Worm (Caenorhabditis elegans) whole organism, L3 larva: ENCODE data around the gene swan-1.

ENCODE experiments used
- ZK546.5 ChIP-seq: sonication (generic microtip); optimal IDR thresholded peaks from 2 replicates; lab custom pipeline; 2017; ENCODE audit warnings: missing biosample characterization, missing genetic modification characterization
- aly-2 ChIP-seq: fragments of 150-350 bp; optimal IDR thresholded peaks from 2 replicates; lab custom pipeline; 2014; ENCODE audit warnings: missing biosample characterization, missing genetic modification characterization
- ceh-28 ChIP-seq: fragments of 150-350 bp; optimal IDR thresholded peaks from 2 replicates; lab custom pipeline; 2014; ENCODE audit warnings: missing biosample characterization, missing genetic modification reagents, missing genetic modification characterization
- ceh-82 ChIP-seq: fragments of 150-350 bp; optimal IDR thresholded peaks from 2 replicates; lab custom pipeline; 2014; ENCODE audit warnings: missing biosample characterization, missing genetic modification characterization
- daf-12 ChIP-seq: fragments of 150-350 bp; optimal IDR thresholded peaks from 2 replicates; lab custom pipeline; 2014; ENCODE audit warnings: missing biosample characterization, missing genetic modification reagents, missing genetic modification characterization
- egl-27 ChIP-seq: sonication (generic microtip); optimal IDR thresholded peaks from 4 replicates; lab custom pipeline; 2017; ENCODE audit warnings: missing biosample characterization, missing genetic modification reagents, missing genetic modification characterization
- egl-5 ChIP-seq: fragments of 150-350 bp; optimal IDR thresholded peaks from 2 replicates; lab custom pipeline; 2017; ENCODE audit warnings: missing biosample characterization, missing genetic modification reagents, missing genetic modification characterization, inconsistent platforms
- elt-1 ChIP-seq: fragments of 150-350 bp; optimal IDR thresholded peaks from 2 replicates; lab custom pipeline; 2014; ENCODE audit warnings: missing biosample characterization, missing genetic modification characterization
- elt-2 ChIP-seq: sonication (generic microtip); optimal IDR thresholded peaks from 2 replicates; lab custom pipeline; 2016; ENCODE audit warnings: missing genetic modification reagents, mild to moderate bottlenecking, missing genetic modification characterization, missing compliant biosample characterization
- eor-1 ChIP-seq, 2 experiments: fragments of 150-350 bp; optimal IDR thresholded peaks; 2 replicates each; lab custom pipeline; 2014 to 2018; ENCODE audit warnings: missing biosample characterization in 2 of 2, missing genetic modification characterization in 2 of 2
- fkh-10 ChIP-seq: sonication (generic microtip); optimal IDR thresholded peaks from 2 replicates; lab custom pipeline; 2017; ENCODE audit warnings: missing biosample characterization, missing genetic modification reagents, missing genetic modification characterization
- fos-1 ChIP-seq: fragments of 150-350 bp; optimal IDR thresholded peaks from 2 replicates; lab custom pipeline; 2014; ENCODE audit warnings: missing biosample characterization, missing genetic modification characterization
- hmg-11 ChIP-seq: sonication (generic microtip); optimal IDR thresholded peaks from 2 replicates; lab custom pipeline; 2016; ENCODE audit warnings: missing genetic modification characterization, missing compliant biosample characterization
- jun-1 ChIP-seq: fragments of 150-350 bp; optimal IDR thresholded peaks from 2 replicates; lab custom pipeline; 2014; ENCODE audit warnings: missing biosample characterization, missing genetic modification reagents, missing genetic modification characterization
- lin-39 ChIP-seq: fragments of 150-350 bp; optimal IDR thresholded peaks from 2 replicates; lab custom pipeline; 2018; ENCODE audit warnings: missing biosample characterization, missing genetic modification reagents, missing genetic modification characterization
- lsy-12 ChIP-seq: sonication (generic microtip); optimal IDR thresholded peaks from 2 replicates; lab custom pipeline; 2016; ENCODE audit warnings: mild to moderate bottlenecking, missing genetic modification characterization, missing compliant biosample characterization
- mdl-1 ChIP-seq: fragments of 150-350 bp; optimal IDR thresholded peaks from 2 replicates; lab custom pipeline; 2014; ENCODE audit warnings: missing biosample characterization, missing genetic modification characterization
- mml-1 ChIP-seq: fragments of 150-350 bp; sonication (generic microtip); optimal IDR thresholded peaks from 3 replicates; lab custom pipeline; 2014; ENCODE audit warnings: missing biosample characterization, missing genetic modification characterization
- nfya-1 ChIP-seq: sonication (generic microtip); optimal IDR thresholded peaks from 2 replicates; lab custom pipeline; 2017; ENCODE audit warnings: missing genetic modification characterization, mild to moderate bottlenecking, missing compliant biosample characterization, antibody characterized with exemption, moderate library complexity; ENCODE audit not compliant: insufficient read depth
- nhr-237 ChIP-seq: fragments of 150-350 bp; optimal IDR thresholded peaks from 2 replicates; lab custom pipeline; 2014; ENCODE audit warnings: missing biosample characterization, missing genetic modification characterization
- nhr-25 ChIP-seq: sonication (generic microtip); optimal IDR thresholded peaks from 2 replicates; lab custom pipeline; 2017; ENCODE audit warnings: missing biosample characterization, missing genetic modification characterization
- nhr-28 ChIP-seq: fragments of 150-350 bp; optimal IDR thresholded peaks from 2 replicates; lab custom pipeline; 2014; ENCODE audit warnings: missing biosample characterization, missing genetic modification characterization
- nhr-67 ChIP-seq: fragments of 150-350 bp; optimal IDR thresholded peaks from 2 replicates; lab custom pipeline; 2014; ENCODE audit warnings: missing biosample characterization, missing genetic modification characterization
- nhr-76 ChIP-seq: fragments of 150-350 bp; sonication (generic microtip); optimal IDR thresholded peaks from 5 replicates; lab custom pipeline; 2014; ENCODE audit warnings: missing biosample characterization, missing genetic modification characterization
- pha-4 ChIP-seq: fragments of 150-350 bp; optimal IDR thresholded peaks from 2 replicates; lab custom pipeline; 2014; ENCODE audit warnings: missing biosample characterization, missing genetic modification reagents, missing genetic modification characterization
- pqm-1 ChIP-seq: fragments of 150-350 bp; optimal IDR thresholded peaks from 2 replicates; lab custom pipeline; 2017; ENCODE audit warnings: missing biosample characterization, missing genetic modification characterization, inconsistent platforms
- skn-1 ChIP-seq: fragments of 150-350 bp; optimal IDR thresholded peaks from 2 replicates; lab custom pipeline; 2014; ENCODE audit warnings: missing biosample characterization, missing genetic modification characterization
- tbx-2 ChIP-seq: sonication (generic microtip); optimal IDR thresholded peaks from 2 replicates; lab custom pipeline; 2016; ENCODE audit warnings: mild to moderate bottlenecking, missing genetic modification characterization, missing compliant biosample characterization
- unc-39 ChIP-seq: sonication (generic microtip); optimal IDR thresholded peaks from 4 replicates; lab custom pipeline; 2017; ENCODE audit warnings: missing biosample characterization, missing genetic modification characterization
- unc-62 ChIP-seq: fragments of 150-350 bp; sonication (generic microtip); optimal IDR thresholded peaks from 4 replicates; lab custom pipeline; 2014; ENCODE audit warnings: missing biosample characterization, missing genetic modification reagents, missing genetic modification characterization
- zag-1 ChIP-seq: fragments of 150-350 bp; optimal IDR thresholded peaks from 2 replicates; lab custom pipeline; 2014; ENCODE audit warnings: missing biosample characterization, missing genetic modification characterization
- ztf-11 ChIP-seq: fragments of 150-350 bp; optimal IDR thresholded peaks from 2 replicates; lab custom pipeline; 2014; ENCODE audit warnings: missing biosample characterization, missing genetic modification characterization

Gene swan-1

DNA sequence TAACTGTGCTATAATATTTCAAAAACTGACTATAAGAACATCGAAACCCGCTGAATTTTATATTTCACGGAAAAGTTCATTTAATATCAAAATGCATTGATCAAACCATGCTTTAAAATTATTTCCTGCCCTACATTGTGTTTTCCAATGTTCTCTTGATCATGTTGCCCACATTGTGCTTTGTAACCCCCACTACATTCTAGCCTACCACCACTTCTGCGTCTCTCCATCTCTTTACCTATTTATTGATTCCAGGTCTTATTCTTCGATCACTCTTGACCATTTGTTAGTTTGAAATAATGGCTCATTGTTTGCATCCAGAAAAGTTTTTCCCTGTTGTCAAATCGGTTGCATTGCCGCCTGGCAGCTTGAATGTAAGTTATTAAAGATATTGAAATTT is 24.8 kb downstream of the swan-1 start, which contains the start of gene decr-1.1:
Gene decr-1.1, plus strand, starts transcription at position 210 of the 400 bp plus-strand sequence.
- no peak for TF ChIP-seq nhr-28 (tag; lab: Kevin White, UChicago)
- no peak for TF ChIP-seq elt-1
- peak; percentile 28 for TF ChIP-seq ceh-28 (tag; lab: Kevin White, UChicago)
- no peak for TF ChIP-seq tbx-2 (tag; lab: Kevin White, UChicago)
- no peak for TF ChIP-seq ceh-82 (tag; lab: Kevin White, UChicago)
- no peak for TF ChIP-seq zag-1 (tag; lab: Kevin White, UChicago)
- TF ChIP-seq elt-2 (tag; lab: Kevin White, UChicago): peak; percentile 49
- peak; percentile 64 for TF ChIP-seq pqm-1
- peak; percentile 7 for TF ChIP-seq nfya-1 (tag; lab: Kevin White, UChicago)
- no peak for TF ChIP-seq unc-62 (GFP tag; lab: Kevin White, UChicago)
- peak; percentile 37 for TF ChIP-seq pha-4 (tag; lab: Kevin White, UChicago)

DNA sequence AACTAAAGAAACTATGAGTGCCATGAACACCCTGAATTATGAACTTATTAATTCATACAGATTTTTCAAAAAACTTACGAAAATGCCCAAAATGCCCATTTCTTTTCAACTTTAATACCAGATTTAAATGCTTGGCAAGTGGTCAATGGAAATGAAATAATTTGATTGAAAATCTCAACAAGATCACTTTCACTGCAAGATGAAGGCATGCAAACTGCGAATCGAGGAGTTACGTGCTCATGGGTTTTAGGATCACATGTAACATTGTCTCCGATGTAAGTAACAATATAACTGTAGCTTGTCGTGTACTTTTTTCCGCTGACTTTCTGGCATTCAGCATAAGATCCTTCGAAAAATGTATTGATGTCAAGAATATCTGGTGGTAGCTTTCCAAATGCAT is 26.1 kb downstream of the swan-1 start:
- TF ChIP-seq unc-39: no peak
- no peak for TF ChIP-seq nhr-25 (tag; lab: Kevin White, UChicago)
- no peak for TF ChIP-seq nhr-76 (tag; lab: Kevin White, UChicago)
- no peak for TF ChIP-seq egl-5
- no peak for TF ChIP-seq ztf-11 (tag; lab: Kevin White, UChicago)
- no peak for TF ChIP-seq lsy-12 (tag; lab: Kevin White, UChicago)

DNA sequence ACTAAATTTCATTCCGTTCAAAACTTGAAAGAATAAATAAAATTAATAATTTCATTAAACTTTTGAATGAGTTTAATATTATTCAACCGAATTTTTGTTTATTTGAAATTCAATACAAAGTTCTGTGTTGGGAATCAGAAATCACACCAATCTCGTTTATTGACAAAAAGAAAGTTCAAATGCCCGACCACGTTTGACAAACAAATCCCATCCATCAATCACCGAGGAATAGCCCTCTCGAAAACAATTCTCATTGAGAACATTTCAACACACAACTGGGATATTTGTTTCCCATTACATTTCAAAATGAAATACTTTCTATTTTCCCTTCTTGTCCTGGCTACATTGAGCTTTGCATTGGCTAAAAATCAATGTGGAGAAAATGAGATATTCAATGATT is 29.2 kb downstream of the swan-1 start, which contains the start of gene F53C11.9:
Gene F53C11.9, plus strand, starts transcription at position 159 of the 400 bp plus-strand sequence.
- TF ChIP-seq unc-62 (GFP tag; lab: Kevin White, UChicago) (peak; percentile 32), aly-2 (tag; lab: Kevin White, UChicago) (no peak), fos-1 (tag; lab: Kevin White, UChicago) (no peak), hmg-11 (tag; lab: Kevin White, UChicago) (no peak), nhr-25 (tag; lab: Kevin White, UChicago) (no peak), daf-12 (tag; lab: Kevin White, UChicago) (no peak), egl-27 (tag; lab: Kevin White, UChicago) (no peak), eor-1 (tag; optimal IDR thresholded peaks at IDR 0.05; lab: Kevin White, UChicago) (no peak), lin-39 (tag; lab: Kevin White, UChicago) (peak; percentile 72), nhr-28 (tag; lab: Kevin White, UChicago) (no peak), pqm-1 (no peak), egl-5 (peak; percentile 96), fkh-10 (no peak), pha-4 (tag; lab: Kevin White, UChicago) (peak; percentile 52), ceh-82 (tag; lab: Kevin White, UChicago) (no peak), jun-1 (no peak), nfya-1 (tag; lab: Kevin White, UChicago) (peak; percentile 10), nhr-76 (tag; lab: Kevin White, UChicago) (no peak)

DNA sequence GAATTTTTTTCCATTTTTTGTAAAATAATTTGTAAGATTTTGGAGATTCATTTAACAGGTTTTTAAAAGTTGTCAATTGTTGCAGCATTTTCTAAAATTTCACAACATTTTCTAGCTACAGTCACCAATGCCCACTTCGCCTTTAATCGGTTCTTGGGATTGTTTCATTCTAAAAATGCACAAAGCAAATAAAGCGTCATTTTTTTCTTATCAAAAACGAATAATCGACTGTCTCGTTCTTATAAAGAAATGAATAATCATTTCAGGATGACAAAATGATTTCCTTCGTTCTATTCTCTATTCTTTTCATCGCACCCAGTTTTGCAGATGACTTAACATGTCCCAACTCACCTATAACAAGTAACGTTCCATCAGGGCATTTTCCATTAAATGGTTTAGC is 31.5 kb downstream of the swan-1 start, which contains the start of gene F53C11.1:
Gene F53C11.1, plus strand, starts transcription at position 268 of the 400 bp plus-strand sequence.
- TF ChIP-seq ceh-28 (tag; lab: Kevin White, UChicago) (no peak), nhr-67 (tag; lab: Kevin White, UChicago) (no peak), nhr-237 (tag; lab: Kevin White, UChicago) (no peak), elt-2 (tag; lab: Kevin White, UChicago) (peak; percentile 28), aly-2 (tag; lab: Kevin White, UChicago) (no peak), skn-1 (tag; lab: Kevin White, UChicago) (no peak), pqm-1 (peak; percentile 73)

DNA sequence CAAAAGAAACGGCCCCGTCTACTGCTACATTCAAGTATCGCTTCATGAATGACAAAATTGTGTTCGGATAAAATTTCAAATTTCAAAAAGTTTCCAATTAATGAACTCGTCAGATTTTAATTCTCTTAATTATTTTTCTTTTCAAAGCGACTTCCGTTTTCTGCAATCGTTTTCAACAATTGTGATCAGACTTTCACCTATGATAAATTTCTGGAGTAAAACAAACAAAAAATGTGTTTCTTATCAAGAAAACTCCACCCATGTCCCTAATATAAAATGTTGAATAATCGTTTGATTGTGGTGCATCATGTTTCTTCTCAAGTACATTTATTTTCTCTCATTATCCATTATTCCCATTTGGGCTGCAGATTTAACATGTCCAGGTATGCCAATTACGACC is 35.8 kb downstream of the swan-1 start, which contains the start of gene F20G2.5:
Gene F20G2.5, plus strand, starts transcription at position 301 of the 400 bp plus-strand sequence.
- TF ChIP-seq elt-2 (tag; lab: Kevin White, UChicago): peak; percentile 40
- peak; percentile 40 for TF ChIP-seq pqm-1
- TF ChIP-seq nhr-237 (tag; lab: Kevin White, UChicago): no peak
- no peak for TF ChIP-seq ZK546.5 (tag; lab: Kevin White, UChicago)

DNA sequence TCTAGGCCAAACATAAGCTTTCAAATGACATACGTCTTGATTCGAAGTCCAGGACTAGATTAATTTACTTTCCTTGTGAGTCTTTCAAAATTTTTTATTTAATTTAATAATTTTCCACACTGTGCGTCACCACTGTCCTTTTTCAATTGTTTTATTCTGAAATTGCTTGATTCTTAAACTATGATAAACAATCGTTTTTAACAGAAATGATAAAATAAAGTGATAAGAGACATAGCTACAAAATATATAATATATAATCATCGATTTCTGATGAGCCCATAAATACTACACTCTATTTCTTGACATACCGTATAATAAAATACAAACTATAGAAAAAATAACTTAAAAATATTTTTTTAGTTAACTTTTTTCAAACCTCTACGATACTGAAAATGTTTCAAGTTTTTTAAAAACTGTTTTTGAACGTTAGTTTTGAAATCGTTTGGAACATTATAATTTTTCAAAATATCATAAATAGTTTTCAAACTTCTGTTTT is 38.0 kb downstream of the swan-1 start, which contains the start of gene nas-24:
Gene nas-24, plus strand, starts transcription at position 446 of the 496 bp plus-strand sequence.
- TF ChIP-seq mml-1 (tag; lab: Kevin White, UChicago): no peak
- no peak for TF ChIP-seq mdl-1 (tag; lab: Kevin White, UChicago)
- TF ChIP-seq ZK546.5 (tag; lab: Kevin White, UChicago): no peak
- TF ChIP-seq pqm-1: peak; percentile 85
- no peak for TF ChIP-seq unc-39
- peak; percentile 51 for TF ChIP-seq elt-2 (tag; lab: Kevin White, UChicago)
- no peak for TF ChIP-seq skn-1 (tag; lab: Kevin White, UChicago)
